Fruit fly (Drosophila melanogaster) whole organism, embryonic: Measurements from ENCODE around the gene DCTN6-p27.

Source experiments
- Ada2b ChIP-seq: fragments of 200-800 bp; sonication (Bioruptor generic); IDR thresholded peaks from 2 replicates; pipeline ENCODE4 v1.3.6; 2022; ENCODE audit warnings: missing biosample characterization, missing genetic modification characterization
- CG10321 ChIP-seq: fragments of 200-800 bp; sonication (Bioruptor generic); IDR thresholded peaks from 2 replicates; pipeline ENCODE4 v1.3.6; 2022; ENCODE audit warnings: missing biosample characterization, missing genetic modification characterization
- CG10366 ChIP-seq: fragments of 200-800 bp; sonication (Bioruptor generic); IDR thresholded peaks from 2 replicates; pipeline ENCODE4 v1.3.6; 2022; ENCODE audit warnings: missing biosample characterization, missing genetic modification characterization
- CG11247 ChIP-seq: fragments of 200-800 bp; sonication (Bioruptor generic); IDR thresholded peaks from 2 replicates; pipeline ENCODE4 v1.3.6; 2022; ENCODE audit warnings: missing biosample characterization, missing genetic modification characterization
- CG13287 ChIP-seq: fragments of 200-800 bp; sonication (Bioruptor generic); IDR thresholded peaks from 2 replicates; pipeline ENCODE4 v1.3.6; 2022; ENCODE audit warnings: missing biosample characterization, missing genetic modification characterization; ENCODE audit not compliant: partially characterized antibody
- CG15269 ChIP-seq: fragments of 200-800 bp; sonication (Bioruptor generic); optimal IDR thresholded peaks from 2 replicates; lab custom pipeline; 2018; ENCODE audit warnings: missing biosample characterization, mild to moderate bottlenecking, missing genetic modification characterization, moderate library complexity
- CG16813 ChIP-seq: fragments of 200-800 bp; sonication (Bioruptor generic); IDR thresholded peaks from 3 replicates; pipeline ENCODE4 v1.3.6; 2022; ENCODE audit warnings: missing biosample characterization, missing genetic modification characterization; ENCODE audit not compliant: partially characterized antibody
- CG18262 ChIP-seq: fragments of 200-800 bp; optimal IDR thresholded peaks from 3 replicates; lab custom pipeline; 2019; ENCODE audit warnings: missing biosample characterization, mild to moderate bottlenecking, missing genetic modification characterization, moderate library complexity
- CG18476 ChIP-seq: fragments of 200-800 bp; sonication (Bioruptor generic); optimal IDR thresholded peaks from 2 replicates; lab custom pipeline; 2016; ENCODE audit warnings: missing biosample characterization, mild to moderate bottlenecking, missing genetic modification characterization
- CG31441 ChIP-seq: fragments of 200-800 bp; sonication (Bioruptor generic); IDR thresholded peaks from 2 replicates; pipeline ENCODE4 v1.3.6; 2022; ENCODE audit warnings: missing biosample characterization, missing genetic modification characterization
- CG34224 ChIP-seq: fragments of 200-800 bp; sonication (Bioruptor generic); IDR thresholded peaks from 3 replicates; pipeline ENCODE4 v1.3.6; 2022; ENCODE audit warnings: missing biosample characterization, missing genetic modification characterization; ENCODE audit not compliant: partially characterized antibody
- CG34376 ChIP-seq: fragments of 200-800 bp; sonication (Bioruptor generic); optimal IDR thresholded peaks from 2 replicates; lab custom pipeline; 2018; ENCODE audit warnings: missing biosample characterization, mild to moderate bottlenecking, missing genetic modification characterization
- CG6254 ChIP-seq: fragments of 200-800 bp; sonication (Bioruptor generic); optimal IDR thresholded peaks from 3 replicates; lab custom pipeline; 2017; ENCODE audit warnings: mild to moderate bottlenecking, missing biosample characterization, missing genetic modification reagents, missing genetic modification characterization
- CG7271 ChIP-seq: fragments of 200-800 bp; sonication (Bioruptor generic); optimal IDR thresholded peaks from 2 replicates; lab custom pipeline; 2018; ENCODE audit warnings: missing biosample characterization, mild to moderate bottlenecking, missing genetic modification characterization, moderate library complexity
- CG7556 ChIP-seq: fragments of 200-800 bp; sonication (Bioruptor generic); optimal IDR thresholded peaks from 2 replicates; lab custom pipeline; 2017; ENCODE audit warnings: missing biosample characterization, mild to moderate bottlenecking, missing genetic modification characterization
- CG7839 ChIP-seq: fragments of 200-800 bp; sonication (Bioruptor generic); optimal IDR thresholded peaks from 3 replicates; lab custom pipeline; 2018; ENCODE audit warnings: missing biosample characterization, mild to moderate bottlenecking, missing genetic modification characterization, moderate library complexity
- CG8290 ChIP-seq, 3 experiments: fragments of 200-800 bp; sonication (Bioruptor generic); optimal IDR thresholded peaks; 2 replicates each; lab custom pipeline; 2016 to 2019; ENCODE audit warnings: missing biosample characterization in 3 of 3, missing genetic modification characterization in 3 of 3, mild to moderate bottlenecking in 2 of 3, moderate library complexity in 1 of 3
- CG9609 ChIP-seq: fragments of 200-800 bp; sonication (Bioruptor generic); optimal IDR thresholded peaks from 3 replicates; lab custom pipeline; 2016; ENCODE audit warnings: missing biosample characterization, missing genetic modification characterization
- Dad ChIP-seq: fragments of 200-800 bp; sonication (Bioruptor generic); optimal IDR thresholded peaks from 3 replicates; lab custom pipeline; 2016; ENCODE audit warnings: missing biosample characterization, missing genetic modification characterization
- Dref ChIP-seq: fragments of 200-800 bp; sonication (Bioruptor generic); IDR thresholded peaks from 2 replicates; pipeline ENCODE4 v1.3.6; 2022; ENCODE audit warnings: missing biosample characterization, missing genetic modification characterization
- HLH3B ChIP-seq: fragments of 200-800 bp; sonication (Bioruptor generic); IDR thresholded peaks from 2 replicates; pipeline ENCODE4 v1.3.6; 2022; ENCODE audit warnings: missing biosample characterization, missing genetic modification characterization
- Hmx ChIP-seq: fragments of 200-800 bp; sonication (Bioruptor generic); optimal IDR thresholded peaks from 2 replicates; lab custom pipeline; 2016; ENCODE audit warnings: missing biosample characterization, missing genetic modification characterization
- Meics ChIP-seq: fragments of 200-800 bp; sonication (Bioruptor generic); optimal IDR thresholded peaks from 2 replicates; lab custom pipeline; 2017; ENCODE audit warnings: missing biosample characterization, mild to moderate bottlenecking, missing genetic modification characterization
- Mrtf ChIP-seq: fragments of 200-800 bp; sonication (Bioruptor generic); IDR thresholded peaks from 3 replicates; pipeline ENCODE4 v1.3.6; 2022; ENCODE audit warnings: missing biosample characterization, missing genetic modification characterization
- Oli ChIP-seq: fragments of 200-800 bp; sonication (Bioruptor generic); optimal IDR thresholded peaks from 2 replicates; lab custom pipeline; 2018; ENCODE audit warnings: missing biosample characterization, mild to moderate bottlenecking, missing genetic modification characterization, moderate library complexity
- Sox100B ChIP-seq: fragments of 200-800 bp; sonication (Bioruptor generic); optimal IDR thresholded peaks from 3 replicates; lab custom pipeline; 2018; ENCODE audit warnings: missing biosample characterization, mild to moderate bottlenecking, missing genetic modification characterization
- TFAM ChIP-seq: fragments of 200-800 bp; sonication (Bioruptor generic); optimal IDR thresholded peaks from 2 replicates; lab custom pipeline; 2017; ENCODE audit warnings: missing biosample characterization, missing genetic modification characterization, inconsistent platforms
- bowl ChIP-seq: fragments of 200-800 bp; sonication (Bioruptor generic); IDR thresholded peaks from 2 replicates; pipeline ENCODE4 v1.3.6; 2022; ENCODE audit warnings: missing biosample characterization, missing genetic modification characterization
- br ChIP-seq: fragments of >200 bp; optimal IDR thresholded peaks from 2 replicates; lab custom pipeline; 2017
- chm ChIP-seq: fragments of 200-800 bp; sonication (Bioruptor generic); IDR thresholded peaks from 2 replicates; pipeline ENCODE4 v1.3.6; 2022; ENCODE audit warnings: missing biosample characterization, missing genetic modification characterization
- croc ChIP-seq: fragments of 200-800 bp; sonication (Bioruptor generic); conservative IDR thresholded peaks from 3 replicates; pipeline ENCODE4 v1.3.6; 2022; ENCODE audit warnings: missing biosample characterization, missing genetic modification characterization
- gce ChIP-seq: fragments of 200-800 bp; sonication (Bioruptor generic); IDR thresholded peaks from 3 replicates; pipeline ENCODE4 v1.3.6; 2022; ENCODE audit warnings: missing biosample characterization, missing genetic modification characterization
- her ChIP-seq: fragments of 200-800 bp; sonication (Bioruptor generic); optimal IDR thresholded peaks from 2 replicates; lab custom pipeline; 2016; ENCODE audit warnings: missing biosample characterization, missing genetic modification characterization
- hth ChIP-seq: fragments of >200 bp; optimal IDR thresholded peaks from 2 replicates; lab custom pipeline; 2017; ENCODE audit warnings: inconsistent platforms
- ken ChIP-seq: fragments of 200-800 bp; sonication (Bioruptor generic); IDR thresholded peaks from 3 replicates; pipeline ENCODE4 v1.3.6; 2022; ENCODE audit warnings: missing biosample characterization, missing genetic modification characterization
- knrl ChIP-seq: fragments of 200-800 bp; sonication (Bioruptor generic); IDR thresholded peaks from 3 replicates; pipeline ENCODE4 v1.3.6; 2022; ENCODE audit warnings: missing biosample characterization, missing genetic modification characterization; ENCODE audit not compliant: partially characterized antibody
- maf-S ChIP-seq: fragments of 200-800 bp; sonication (Bioruptor generic); optimal IDR thresholded peaks from 2 replicates; lab custom pipeline; 2016; ENCODE audit warnings: missing biosample characterization, missing genetic modification characterization
- nom ChIP-seq: fragments of 200-800 bp; sonication (Bioruptor generic); optimal IDR thresholded peaks from 2 replicates; lab custom pipeline; 2017; ENCODE audit warnings: missing biosample characterization, missing genetic modification characterization, mild to moderate bottlenecking, moderate library complexity, missing genetic modification reagents
- odd ChIP-seq: fragments of 200-800 bp; sonication (Bioruptor generic); optimal IDR thresholded peaks from 2 replicates; lab custom pipeline; 2017; ENCODE audit warnings: missing biosample characterization, mild to moderate bottlenecking, missing genetic modification characterization
- org-1 ChIP-seq: fragments of 200-800 bp; sonication (Bioruptor generic); optimal IDR thresholded peaks from 2 replicates; lab custom pipeline; 2017; ENCODE audit warnings: missing biosample characterization, missing genetic modification characterization
- pfk ChIP-seq: fragments of 200-800 bp; sonication (Bioruptor generic); optimal IDR thresholded peaks from 2 replicates; lab custom pipeline; 2018; ENCODE audit warnings: missing biosample characterization, mild to moderate bottlenecking, missing genetic modification characterization, moderate library complexity
- pho ChIP-seq: fragments of 200-800 bp; sonication (Bioruptor generic); optimal IDR thresholded peaks from 2 replicates; lab custom pipeline; 2016; ENCODE audit warnings: missing biosample characterization, missing genetic modification characterization
- phol ChIP-seq: fragments of 200-800 bp; sonication (Bioruptor generic); optimal IDR thresholded peaks from 3 replicates; lab custom pipeline; 2018; ENCODE audit warnings: missing biosample characterization, mild to moderate bottlenecking, missing genetic modification characterization, moderate library complexity
- repo ChIP-seq: fragments of 200-800 bp; sonication (Bioruptor generic); optimal IDR thresholded peaks from 2 replicates; lab custom pipeline; 2016; ENCODE audit warnings: missing biosample characterization, missing genetic modification characterization
- shn ChIP-seq: fragments of 200-800 bp; sonication (Bioruptor generic); optimal IDR thresholded peaks from 3 replicates; lab custom pipeline; 2016; ENCODE audit warnings: missing biosample characterization, missing genetic modification characterization
- so ChIP-seq: fragments of 200-800 bp; sonication (Bioruptor generic); IDR thresholded peaks from 3 replicates; pipeline ENCODE4 v1.3.6; 2022; ENCODE audit warnings: missing biosample characterization, missing genetic modification characterization
- tio ChIP-seq: fragments of 200-800 bp; sonication (Bioruptor generic); optimal IDR thresholded peaks from 2 replicates; lab custom pipeline; 2017; ENCODE audit warnings: missing biosample characterization, missing genetic modification characterization, inconsistent platforms
- unc-4 ChIP-seq: fragments of 200-800 bp; sonication (Bioruptor generic); IDR thresholded peaks from 2 replicates; pipeline ENCODE4 v1.3.6; 2022; ENCODE audit warnings: missing biosample characterization, missing genetic modification characterization; ENCODE audit not compliant: partially characterized antibody
- unpg ChIP-seq: fragments of 200-800 bp; sonication (Bioruptor generic); optimal IDR thresholded peaks from 3 replicates; lab custom pipeline; 2018; ENCODE audit warnings: missing biosample characterization, mild to moderate bottlenecking, missing genetic modification characterization, moderate library complexity
- wdn ChIP-seq: fragments of 200-800 bp; sonication (Bioruptor generic); IDR thresholded peaks from 2 replicates; pipeline ENCODE4 v1.3.6; 2022; ENCODE audit warnings: missing biosample characterization, missing genetic modification characterization
- wor ChIP-seq: fragments of 200-800 bp; sonication (Bioruptor generic); IDR thresholded peaks from 2 replicates; pipeline ENCODE4 v1.3.6; 2022; ENCODE audit warnings: missing biosample characterization, missing genetic modification characterization

DCTN6-p27 gene

dm6 chr2L:19138361-19139041 is 6.4 kb downstream of the DCTN6-p27 start (continued):
- TF ChIP-seq CG13287 (GFP tag; lab: Robert Waterston, UW) (no peak), CG18476 (GFP tag; lab: Kevin White, UChicago) (no peak), her (GFP tag; lab: Kevin White, UChicago) (no peak), Mrtf (no peak), phol (tag; lab: Kevin White, UChicago) (peak; percentile 44), CG10366 (GFP tag; lab: Robert Waterston, UW) (no peak), CG31441 (GFP tag; lab: Robert Waterston, UW) (peak; percentile 59), Sox100B (GFP tag; lab: Kevin White, UChicago) (peak; percentile 13), Ada2b (GFP tag; lab: Robert Waterston, UW) (no peak), CG34376 (GFP tag; lab: Kevin White, UChicago) (no peak), CG16813 (no peak), CG7556 (GFP tag; lab: Kevin White, UChicago) (peak; percentile 62), ken (GFP tag; lab: Robert Waterston, UW) (no peak), CG8290 (GFP tag; optimal IDR thresholded peaks at IDR 0.05; lab: Kevin White, UChicago) (no peak), CG8290 (tag; optimal IDR thresholded peaks at IDR 0.05; lab: Kevin White, UChicago) (peak in 1 of 2 experiments; percentile 9), odd (GFP tag; lab: Kevin White, UChicago) (peak; percentile 10), pho (GFP tag; lab: Kevin White, UChicago) (no peak), bowl (GFP tag; lab: Robert Waterston, UW) (no peak), croc (GFP tag; lab: Robert Waterston, UW) (no peak), unc-4 (GFP tag; lab: Robert Waterston, UW) (no peak), shn (no peak), Dref (no peak), CG7839 (tag; lab: Kevin White, UChicago) (peak; percentile 38), br (lab: Kevin White, UChicago) (no peak), wor (GFP tag; lab: Robert Waterston, UW) (no peak), CG15269 (tag; lab: Kevin White, UChicago) (peak; percentile 19), hth (lab: Kevin White, UChicago) (no peak), Hmx (GFP tag; lab: Kevin White, UChicago) (no peak), maf-S (GFP tag; lab: Kevin White, UChicago) (no peak), TFAM (GFP tag; lab: Kevin White, UChicago) (no peak), CG34224 (GFP tag; lab: Robert Waterston, UW) (no peak), wdn (GFP tag; lab: Robert Waterston, UW) (no peak), HLH3B (GFP tag; lab: Robert Waterston, UW) (no peak), CG6254 (GFP tag; lab: Kevin White, UChicago) (peak; percentile 32), chm (GFP tag; lab: Robert Waterston, UW) (no peak), Dad (GFP tag; lab: Kevin White, UChicago) (no peak), knrl (no peak), tio (no peak), Meics (peak; percentile 11), gce (no peak), Oli (peak; percentile 30), CG9609 (GFP tag; lab: Kevin White, UChicago) (no peak), unpg (GFP tag; lab: Kevin White, UChicago) (peak; percentile 23), CG18262 (tag; lab: Kevin White, UChicago) (peak; percentile 42), CG11247 (GFP tag; lab: Robert Waterston, UW) (no peak), CG10321 (GFP tag; lab: Robert Waterston, UW) (no peak), so (GFP tag; lab: Robert Waterston, UW) (0 out of 3 replicates have a peak, but pooled peaks have one; percentile 27), CG7271 (no peak), nom (GFP tag; lab: Kevin White, UChicago) (peak; percentile 4), org-1 (peak; percentile 21), repo (GFP tag; lab: Kevin White, UChicago) (no peak), pfk (GFP tag; lab: Kevin White, UChicago) (peak; percentile 70)
